Fruit fly (Drosophila melanogaster): Measurements from ENCODE around the gene Sps2.

DNA sequence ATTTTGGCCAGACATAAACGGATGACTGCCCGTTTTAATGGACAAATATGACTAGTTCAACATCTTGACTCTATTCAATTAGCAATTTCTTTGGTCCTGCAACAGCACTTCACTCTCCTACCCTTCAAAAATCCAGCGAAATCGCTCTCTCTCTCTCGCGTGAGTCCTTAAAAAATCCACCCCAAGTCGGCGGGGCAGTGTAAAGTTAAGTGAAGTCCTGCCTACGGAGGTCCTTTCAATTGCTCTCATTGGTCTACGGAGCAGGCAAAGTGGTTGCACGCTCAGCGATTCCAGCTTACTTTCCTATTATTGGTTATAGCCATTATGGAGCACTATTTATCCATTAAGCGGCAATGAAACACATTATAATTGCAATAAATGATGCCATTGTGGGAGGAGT, 11.5 kb downstream of the Sps2 start, which contains the start of gene CG34367:
- TF ChIP-seq pan (optimal IDR thresholded peaks at IDR 0.05): no peak
- TF ChIP-seq CrebA (GFP tag; optimal IDR thresholded peaks at IDR 0.05; ENCODE audit: borderline replicate concordance): no peak
- TF ChIP-seq tai (GFP tag; optimal IDR thresholded peaks at IDR 0.05): no peak
- TF ChIP-seq dsf (GFP tag; optimal IDR thresholded peaks at IDR 0.05; ENCODE audit: borderline replicate concordance): no peak
- TF ChIP-seq psq (GFP tag; optimal IDR thresholded peaks at IDR 0.05): no peak
- no peak for TF ChIP-seq OdsH (GFP tag; optimal IDR thresholded peaks at IDR 0.05)
- TF ChIP-seq Myc (optimal IDR thresholded peaks at IDR 0.05): no peak
- no peak for TF ChIP-seq woc (GFP tag; optimal IDR thresholded peaks at IDR 0.05)
- TF ChIP-seq lola (GFP tag; optimal IDR thresholded peaks at IDR 0.05): no peak
